1 fruit fly cellular context compared by ENCODE assay signal in genomic region chr2L:9918020-9918959, dm6.
TF ChIP-seq lines count a peak whose summit lies in the region.

Gene CG5885, minus strand, starts transcription at chr2L:9918330.
Gene CG4598, plus strand, starts transcription at chr2L:9918618.

TF ChIP-seq in whole organism, embryonic, 481 proteins besides CTCF, POLR2A, EP300 and RAD21 (continued from another document):
- TF ChIP-seq CG2678 (tag; optimal IDR thresholded peaks at IDR 0.05; lab: Kevin White, UChicago) (peak; percentile 76), chif (GFP tag; optimal IDR thresholded peaks at IDR 0.05; lab: Kevin White, UChicago) (peak in 1 of 2 experiments; percentile 30), ap (GFP tag; IDR thresholded peaks at IDR 0.05; lab: Robert Waterston, UW) (peak; percentile 66), CHES-1-like (GFP tag; optimal IDR thresholded peaks at IDR 0.05; lab: Kevin White, UChicago) (no peak), CG16863 (GFP tag; optimal IDR thresholded peaks at IDR 0.05; lab: Kevin White, UChicago) (peak; percentile 27), CG3281 (GFP tag; optimal IDR thresholded peaks at IDR 0.05; lab: Kevin White, UChicago) (peak; percentile 34), CG17361 (GFP tag; IDR thresholded peaks at IDR 0.05; lab: Robert Waterston, UW) (peak; percentile 77), ro (GFP tag; IDR thresholded peaks at IDR 0.05; lab: Robert Waterston, UW) (no peak), Mad (GFP tag; optimal IDR thresholded peaks at IDR 0.05; lab: Kevin White, UChicago) (peak; percentile 6), CG1024 (GFP tag; IDR thresholded peaks at IDR 0.05; lab: Robert Waterston, UW) (peak; percentile 42), chinmo (GFP tag; IDR thresholded peaks at IDR 0.05; lab: Robert Waterston, UW; ENCODE audit: partially characterized antibody) (peak; percentile 83; the same call in 2 of the 4 replicates), NFAT (GFP tag; IDR thresholded peaks at IDR 0.05; lab: Robert Waterston, UW) (peak; percentile 50), p53 (GFP tag; optimal IDR thresholded peaks at IDR 0.05; lab: Kevin White, UChicago) (no peak), CG31365 (tag; optimal IDR thresholded peaks at IDR 0.05; lab: Kevin White, UChicago) (no peak), CG3995 (GFP tag; optimal IDR thresholded peaks at IDR 0.05; lab: Kevin White, UChicago) (no peak), slbo (GFP tag; IDR thresholded peaks at IDR 0.05; lab: Robert Waterston, UW) (peak; percentile 84), Blimp-1 (GFP tag; optimal IDR thresholded peaks at IDR 0.05; lab: Kevin White, UChicago) (peak; percentile 46), CG5953 (GFP tag; IDR thresholded peaks at IDR 0.05; lab: Robert Waterston, UW) (no peak), unc-4 (GFP tag; IDR thresholded peaks at IDR 0.05; lab: Robert Waterston, UW; ENCODE audit: partially characterized antibody) (peak; percentile 80), caup (GFP tag; optimal IDR thresholded peaks at IDR 0.05; lab: Kevin White, UChicago; ENCODE audit: severe bottlenecking) (peak; percentile 59), bcd (GFP tag; optimal IDR thresholded peaks at IDR 0.05; lab: Kevin White, UChicago) (peak; percentile 37), CG31224 (GFP tag; IDR thresholded peaks at IDR 0.05; lab: Robert Waterston, UW) (no peak), toy (GFP tag; IDR thresholded peaks at IDR 0.05; lab: Robert Waterston, UW) (no peak), Ets65A (GFP tag; lab: Kevin White, UChicago) (peak; percentile 87), phol (tag; optimal IDR thresholded peaks at IDR 0.05; lab: Kevin White, UChicago) (peak; percentile 69), Dip2 (GFP tag; IDR thresholded peaks at IDR 0.05; lab: Robert Waterston, UW) (no peak), CG9817 (tag; optimal IDR thresholded peaks at IDR 0.05; lab: Kevin White, UChicago) (peak; percentile 34), Pdp1 (GFP tag; optimal IDR thresholded peaks at IDR 0.05; lab: Kevin White, UChicago) (peak; percentile 16 to 68)
